Worm (Caenorhabditis elegans) whole organism, L4/young adult: ENCODE data around the gene rig-6.

ENCODE experiments used
- W03F9.2 ChIP-seq: fragments of 150-350 bp; optimal IDR thresholded peaks from 2 replicates; lab custom pipeline; 2014; ENCODE audit warnings: missing biosample characterization, missing genetic modification characterization
- dao-5 ChIP-seq: sonication (generic microtip); optimal IDR thresholded peaks from 2 replicates; lab custom pipeline; 2016; ENCODE audit warnings: missing genotype, missing genetic modification characterization, moderate library complexity, missing compliant biosample characterization
- him-1 ChIP-seq: sonication (generic microtip); optimal IDR thresholded peaks from 2 replicates; lab custom pipeline; 2016; ENCODE audit warnings: missing genotype, missing genetic modification reagents, missing genetic modification characterization, missing compliant biosample characterization

ce11 chrII:4767612-4768011 lies 44.3 kb downstream of the rig-6 start:
- TF ChIP-seq him-1 (tag; lab: Kevin White, UChicago): no peak
- TF ChIP-seq W03F9.2: no peak
- TF ChIP-seq dao-5 (tag; lab: Kevin White, UChicago): no peak
